Fruit fly (Drosophila melanogaster) whole organism, embryonic: ENCODE results near the gene Hsp110.
A peak's percentile ranks its signal among the peaks of the same experiment; 100 is the strongest.

ENCODE experiments used
- ATbp ChIP-seq: fragments of 200-800 bp; sonication (Bioruptor generic); optimal IDR thresholded peaks from 2 replicates; lab custom pipeline; 2017; ENCODE audit warnings: missing biosample characterization, mild to moderate bottlenecking, missing genetic modification characterization, missing genetic modification reagents
- Bdp1 ChIP-seq: fragments of 200-800 bp; sonication (Bioruptor generic); optimal IDR thresholded peaks from 3 replicates; lab custom pipeline; 2016; ENCODE audit warnings: missing biosample characterization, missing genetic modification characterization
- BtbVII ChIP-seq: fragments of 200-800 bp; sonication (Bioruptor generic); optimal IDR thresholded peaks from 3 replicates; lab custom pipeline; 2017; ENCODE audit warnings: missing biosample characterization, mild to moderate bottlenecking, missing genetic modification characterization
- Bteb2 ChIP-seq: fragments of 200-800 bp; sonication (Bioruptor generic); optimal IDR thresholded peaks from 2 replicates; lab custom pipeline; 2016; ENCODE audit warnings: missing biosample characterization, missing genetic modification characterization
- CG11456 ChIP-seq: fragments of 200-800 bp; sonication (Bioruptor generic); IDR thresholded peaks from 3 replicates; pipeline ENCODE4 v1.3.6; 2022; ENCODE audit warnings: missing biosample characterization, missing genetic modification characterization
- CG11723 ChIP-seq: fragments of 200-800 bp; sonication (Bioruptor generic); optimal IDR thresholded peaks from 2 replicates; lab custom pipeline; 2017; ENCODE audit warnings: missing biosample characterization, mild to moderate bottlenecking, missing genetic modification characterization
- CG12104 ChIP-seq: fragments of 200-800 bp; sonication (Bioruptor generic); optimal IDR thresholded peaks from 3 replicates; lab custom pipeline; 2016; ENCODE audit warnings: missing biosample characterization, missing genetic modification characterization
- CG12299 ChIP-seq: fragments of 200-800 bp; sonication (Bioruptor generic); optimal IDR thresholded peaks from 2 replicates; lab custom pipeline; 2018; ENCODE audit warnings: missing biosample characterization, mild to moderate bottlenecking, missing genetic modification characterization
- CG1233 ChIP-seq: fragments of 200-800 bp; sonication (Bioruptor generic); optimal IDR thresholded peaks from 4 replicates; lab custom pipeline; 2018; ENCODE audit warnings: missing biosample characterization, mild to moderate bottlenecking, missing genetic modification characterization
- CG14710 ChIP-seq: fragments of 200-800 bp; sonication (Bioruptor generic); optimal IDR thresholded peaks from 3 replicates; lab custom pipeline; 2019; ENCODE audit warnings: missing biosample characterization, mild to moderate bottlenecking, missing genetic modification characterization, moderate library complexity
- CG15479 ChIP-seq: fragments of 200-800 bp; sonication (Bioruptor generic); optimal IDR thresholded peaks from 3 replicates; lab custom pipeline; 2019; ENCODE audit warnings: missing biosample characterization, mild to moderate bottlenecking, missing genetic modification characterization, moderate library complexity
- CG17328 ChIP-seq: fragments of 200-800 bp; sonication (Bioruptor generic); IDR thresholded peaks from 2 replicates; pipeline ENCODE4 v1.3.6; 2022; ENCODE audit warnings: missing biosample characterization, missing genetic modification characterization
- CG17385 ChIP-seq: fragments of 200-800 bp; sonication (Bioruptor generic); optimal IDR thresholded peaks from 3 replicates; lab custom pipeline; 2018; ENCODE audit warnings: missing biosample characterization, mild to moderate bottlenecking, missing genetic modification characterization
- CG17829 ChIP-seq: fragments of 200-800 bp; optimal IDR thresholded peaks from 2 replicates; lab custom pipeline; 2019; ENCODE audit warnings: missing biosample characterization, mild to moderate bottlenecking, missing genetic modification characterization, moderate library complexity
- CG18599 ChIP-seq: fragments of 200-800 bp; sonication (Bioruptor generic); optimal IDR thresholded peaks from 3 replicates; lab custom pipeline; 2017; ENCODE audit warnings: missing biosample characterization, missing genetic modification characterization, mild to moderate bottlenecking, moderate library complexity, missing genetic modification reagents
- CG2202 ChIP-seq: fragments of 200-800 bp; sonication (Bioruptor generic); optimal IDR thresholded peaks from 2 replicates; lab custom pipeline; 2018; ENCODE audit warnings: missing biosample characterization, mild to moderate bottlenecking, missing genetic modification characterization
- CG31388 ChIP-seq: fragments of 200-800 bp; sonication (Bioruptor generic); optimal IDR thresholded peaks from 2 replicates; lab custom pipeline; 2016; ENCODE audit warnings: missing biosample characterization, missing genetic modification characterization
- CG34376 ChIP-seq: fragments of 200-800 bp; sonication (Bioruptor generic); optimal IDR thresholded peaks from 2 replicates; lab custom pipeline; 2018; ENCODE audit warnings: missing biosample characterization, mild to moderate bottlenecking, missing genetic modification characterization
- CG4328 ChIP-seq: fragments of 200-800 bp; sonication (Bioruptor generic); optimal IDR thresholded peaks from 3 replicates; lab custom pipeline; 2017; ENCODE audit warnings: missing biosample characterization, missing genetic modification reagents, missing genetic modification characterization
- CHES-1-like ChIP-seq: fragments of 200-800 bp; sonication (Bioruptor generic); optimal IDR thresholded peaks from 2 replicates; lab custom pipeline; 2016; ENCODE audit warnings: missing biosample characterization, missing genetic modification characterization
- Dp ChIP-seq: fragments of 200-800 bp; sonication (Bioruptor generic); optimal IDR thresholded peaks from 2 replicates; lab custom pipeline; 2018; ENCODE audit warnings: missing biosample characterization, mild to moderate bottlenecking, missing genetic modification characterization, moderate library complexity
- Drgx ChIP-seq: fragments of 200-800 bp; sonication (Bioruptor generic); IDR thresholded peaks from 2 replicates; pipeline ENCODE4 v1.3.6; 2022; ENCODE audit warnings: missing biosample characterization, missing genetic modification characterization
- HmgZ ChIP-seq: fragments of 200-800 bp; sonication (Bioruptor generic); optimal IDR thresholded peaks from 2 replicates; lab custom pipeline; 2018; ENCODE audit warnings: missing biosample characterization, mild to moderate bottlenecking, missing genetic modification characterization
- Hmx ChIP-seq: fragments of 200-800 bp; sonication (Bioruptor generic); optimal IDR thresholded peaks from 2 replicates; lab custom pipeline; 2016; ENCODE audit warnings: missing biosample characterization, missing genetic modification characterization
- Hsf ChIP-seq: fragments of 200-800 bp; sonication (Bioruptor generic); optimal IDR thresholded peaks from 3 replicates; lab custom pipeline; 2016; ENCODE audit warnings: missing biosample characterization, missing genetic modification characterization
- MBD-R2 ChIP-seq: fragments of 200-800 bp; sonication (Bioruptor generic); IDR thresholded peaks from 2 replicates; pipeline ENCODE4 v1.3.6; 2022; ENCODE audit warnings: missing biosample characterization, missing genetic modification characterization
- TFAM ChIP-seq: fragments of 200-800 bp; sonication (Bioruptor generic); optimal IDR thresholded peaks from 2 replicates; lab custom pipeline; 2017; ENCODE audit warnings: missing biosample characterization, missing genetic modification characterization, inconsistent platforms
- ase ChIP-seq: fragments of 200-800 bp; sonication (Bioruptor generic); IDR thresholded peaks from 3 replicates; pipeline ENCODE4 v1.3.6; 2022; ENCODE audit warnings: missing biosample characterization, missing genetic modification characterization
- bcd ChIP-seq: fragments of 200-800 bp; sonication (Bioruptor generic); optimal IDR thresholded peaks from 2 replicates; lab custom pipeline; 2017; ENCODE audit warnings: missing biosample characterization, mild to moderate bottlenecking, missing genetic modification characterization
- caup ChIP-seq: fragments of 200-800 bp; sonication (Bioruptor generic); optimal IDR thresholded peaks from 3 replicates; lab custom pipeline; 2017; ENCODE audit warnings: missing biosample characterization, mild to moderate bottlenecking, missing genetic modification characterization, moderate library complexity; ENCODE audit not compliant: severe bottlenecking
- cg ChIP-seq: fragments of 200-800 bp; sonication (Bioruptor generic); optimal IDR thresholded peaks from 3 replicates; lab custom pipeline; 2019; ENCODE audit warnings: missing biosample characterization, mild to moderate bottlenecking, missing genetic modification characterization, moderate library complexity
- chm ChIP-seq: fragments of 200-800 bp; sonication (Bioruptor generic); IDR thresholded peaks from 2 replicates; pipeline ENCODE4 v1.3.6; 2022; ENCODE audit warnings: missing biosample characterization, missing genetic modification characterization
- ci ChIP-seq: fragments of 200-800 bp; sonication (Bioruptor generic); IDR thresholded peaks from 3 replicates; pipeline ENCODE4 v1.3.6; 2022; ENCODE audit warnings: missing biosample characterization, missing genetic modification characterization
- crol ChIP-seq: fragments of 200-800 bp; sonication (Bioruptor generic); IDR thresholded peaks from 2 replicates; pipeline ENCODE4 v1.3.6; 2022; ENCODE audit warnings: missing biosample characterization, missing genetic modification characterization
- dpn ChIP-seq, 2 experiments: fragments of 200-800 bp; sonication (Bioruptor generic); optimal IDR thresholded peaks; 3 replicates each; lab custom pipeline; 2016; ENCODE audit warnings: missing biosample characterization in 2 of 2, missing genetic modification characterization in 2 of 2
- emc ChIP-seq: fragments of 200-800 bp; sonication (Bioruptor generic); optimal IDR thresholded peaks from 2 replicates; lab custom pipeline; 2016; ENCODE audit warnings: missing biosample characterization, missing genetic modification characterization
- insv ChIP-seq, 2 experiments: fragments of 200-800 bp; sonication (Bioruptor generic); optimal IDR thresholded peaks; 3 replicates each; lab custom pipeline; 2016 to 2018; ENCODE audit warnings: missing biosample characterization in 2 of 2, missing genetic modification characterization in 2 of 2
- lmd ChIP-seq: fragments of 200-800 bp; sonication (Bioruptor generic); IDR thresholded peaks from 2 replicates; pipeline ENCODE4 v1.3.6; 2022; ENCODE audit warnings: missing biosample characterization, missing genetic modification characterization
- lov ChIP-seq, 2 experiments: fragments of 200-800 bp in 1 of 2; fragments of >200 bp in 1 of 2; sonication (Bioruptor generic) in 1 of 2; IDR thresholded peaks in 1 of 2; optimal IDR thresholded peaks in 1 of 2; 2 replicates in 1 of 2; 3 replicates in 1 of 2; pipeline versions ENCODE4 v1.3.6 to Lab custom; 2017 to 2022; ENCODE audit warnings: missing biosample characterization in 1 of 2, missing genetic modification characterization in 1 of 2
- mirr ChIP-seq: fragments of 200-800 bp; sonication (Bioruptor generic); optimal IDR thresholded peaks from 3 replicates; lab custom pipeline; 2018; ENCODE audit warnings: missing biosample characterization, mild to moderate bottlenecking, missing genetic modification characterization
- nau ChIP-seq: fragments of 200-800 bp; sonication (Bioruptor generic); optimal IDR thresholded peaks from 3 replicates; lab custom pipeline; 2017; ENCODE audit warnings: missing biosample characterization, mild to moderate bottlenecking, missing genetic modification characterization, missing genetic modification reagents
- nerfin-1 ChIP-seq: fragments of 200-800 bp; sonication (Bioruptor generic); optimal IDR thresholded peaks from 3 replicates; lab custom pipeline; 2019; ENCODE audit warnings: missing biosample characterization, mild to moderate bottlenecking, missing genetic modification characterization, moderate library complexity
- pho ChIP-seq: fragments of 200-800 bp; sonication (Bioruptor generic); optimal IDR thresholded peaks from 2 replicates; lab custom pipeline; 2016; ENCODE audit warnings: missing biosample characterization, missing genetic modification characterization
- pita ChIP-seq: fragments of 200-800 bp; sonication (Bioruptor generic); optimal IDR thresholded peaks from 2 replicates; lab custom pipeline; 2017; ENCODE audit warnings: missing biosample characterization, mild to moderate bottlenecking, missing genetic modification characterization
- repo ChIP-seq: fragments of 200-800 bp; sonication (Bioruptor generic); optimal IDR thresholded peaks from 2 replicates; lab custom pipeline; 2016; ENCODE audit warnings: missing biosample characterization, missing genetic modification characterization
- sd ChIP-seq: fragments of 200-800 bp; sonication (Bioruptor generic); optimal IDR thresholded peaks from 3 replicates; lab custom pipeline; 2018; ENCODE audit warnings: missing biosample characterization, mild to moderate bottlenecking, missing genetic modification characterization, moderate library complexity
- sens ChIP-seq: fragments of 200-800 bp; sonication (Bioruptor generic); peaks from one replicate; lab custom pipeline; 2016; ENCODE audit warnings: missing biosample characterization, missing genetic modification characterization
- slou ChIP-seq: fragments of 200-800 bp; sonication (Bioruptor generic); optimal IDR thresholded peaks from 3 replicates; lab custom pipeline; 2016; ENCODE audit warnings: missing biosample characterization, missing genetic modification characterization
- so ChIP-seq: fragments of 200-800 bp; sonication (Bioruptor generic); IDR thresholded peaks from 3 replicates; pipeline ENCODE4 v1.3.6; 2022; ENCODE audit warnings: missing biosample characterization, missing genetic modification characterization
- trem ChIP-seq: fragments of 200-800 bp; optimal IDR thresholded peaks from 3 replicates; lab custom pipeline; 2019; ENCODE audit warnings: missing biosample characterization, mild to moderate bottlenecking, missing genetic modification characterization, moderate library complexity
- twi ChIP-seq: fragments of 200-800 bp; optimal IDR thresholded peaks from 2 replicates; lab custom pipeline; 2019; ENCODE audit warnings: missing biosample characterization, mild to moderate bottlenecking, missing genetic modification characterization, moderate library complexity

Hsp110 gene

dm6 chr3L:14004041-14004407 lies 32.8 kb upstream of the Hsp110 start (continued):
- peak; percentile 78 for TF ChIP-seq sd (tag; lab: Kevin White, UChicago)
- TF ChIP-seq CG34376 = peak; percentile 60
- no peak for TF ChIP-seq TFAM (GFP tag; lab: Kevin White, UChicago)
- no peak for TF ChIP-seq slou
- TF ChIP-seq MBD-R2 (GFP tag; lab: Robert Waterston, UW) = peak; percentile 46; the same call in 1 of the 2 replicates
- no peak for TF ChIP-seq nau (GFP tag; lab: Kevin White, UChicago)
- no peak for TF ChIP-seq Hmx (GFP tag; lab: Kevin White, UChicago)
- TF ChIP-seq insv (GFP tag; optimal IDR thresholded peaks at IDR 0.05; lab: Kevin White, UChicago) = peak in 1 of 2 experiments; percentile 29
- TF ChIP-seq dpn (GFP tag; optimal IDR thresholded peaks at IDR 0.05; lab: Kevin White, UChicago) = no peak
- no peak for TF ChIP-seq Hsf
- peak; percentile 21 for TF ChIP-seq trem (tag; lab: Kevin White, UChicago)
- TF ChIP-seq CG12299 (tag; lab: Kevin White, UChicago) = no peak
- TF ChIP-seq CG17385 (GFP tag; lab: Kevin White, UChicago) = peak; percentile 64
- no peak for TF ChIP-seq CG31388
- no peak for TF ChIP-seq crol (GFP tag; lab: Robert Waterston, UW)
- TF ChIP-seq pita (GFP tag; lab: Kevin White, UChicago) = no peak
- no peak for TF ChIP-seq ase
- no peak for TF ChIP-seq Dp
- TF ChIP-seq sens (GFP tag; lab: Kevin White, UChicago) = peak; percentile 25
- no peak for TF ChIP-seq repo (GFP tag; lab: Kevin White, UChicago)
- TF ChIP-seq ATbp (GFP tag; lab: Kevin White, UChicago) = no peak
- no peak for TF ChIP-seq lov (optimal IDR thresholded peaks at IDR 0.05; lab: Kevin White, UChicago)
- TF ChIP-seq lov (GFP tag; IDR thresholded peaks at IDR 0.05; lab: Robert Waterston, UW) = peak; percentile 82; the same call in 2 of the 3 replicates
- peak; percentile 23 for TF ChIP-seq CG4328 (GFP tag; lab: Kevin White, UChicago)
- TF ChIP-seq CG18599 (GFP tag; lab: Kevin White, UChicago) = peak; percentile 24
- TF ChIP-seq CG14710 (tag; lab: Kevin White, UChicago) = peak; percentile 27
- TF ChIP-seq twi (tag; lab: Kevin White, UChicago) = no peak
- TF ChIP-seq CG11723 (GFP tag; lab: Kevin White, UChicago) = no peak
- no peak for TF ChIP-seq chm (GFP tag; lab: Robert Waterston, UW)
- 0 out of 2 replicates have a peak, but pooled peaks have one; percentile 16 for TF ChIP-seq lmd (GFP tag; lab: Robert Waterston, UW)
- no peak for TF ChIP-seq BtbVII
- TF ChIP-seq CG15479 (GFP tag; lab: Kevin White, UChicago) = peak; percentile 63
- TF ChIP-seq so (GFP tag; lab: Robert Waterston, UW) = no peak
- no peak for TF ChIP-seq CG12104
- peak; percentile 71 for TF ChIP-seq mirr (GFP tag; lab: Kevin White, UChicago)
- TF ChIP-seq nerfin-1 (tag; lab: Kevin White, UChicago) = peak; percentile 64
- 0 out of 3 replicates have a peak, but pooled peaks have one; percentile 34 for TF ChIP-seq CG11456
- TF ChIP-seq CG2202 (tag; lab: Kevin White, UChicago) = no peak
- TF ChIP-seq Bteb2 (GFP tag; lab: Kevin White, UChicago) = no peak
- TF ChIP-seq pho = no peak
- TF ChIP-seq caup (GFP tag; lab: Kevin White, UChicago) = peak; percentile 58
- no peak for TF ChIP-seq bcd (GFP tag; lab: Kevin White, UChicago)
- TF ChIP-seq CG17328 (GFP tag; lab: Robert Waterston, UW) = peak; percentile 32; the same call in 1 of the 2 replicates
- TF ChIP-seq CG1233 (GFP tag; lab: Kevin White, UChicago) = peak; percentile 41
- peak; percentile 9 for TF ChIP-seq CG17829 (tag; lab: Kevin White, UChicago)
- TF ChIP-seq cg = peak; percentile 91
- TF ChIP-seq emc (GFP tag; lab: Kevin White, UChicago) = no peak
- peak; percentile 82 for TF ChIP-seq ci (GFP tag; lab: Robert Waterston, UW)
- TF ChIP-seq CHES-1-like (GFP tag; lab: Kevin White, UChicago) = peak; percentile 61
- peak; percentile 37; the same call in 1 of the 2 replicates for TF ChIP-seq Drgx (GFP tag; lab: Robert Waterston, UW)
- TF ChIP-seq HmgZ = peak; percentile 37
- peak; percentile 30 for TF ChIP-seq Bdp1
